Worm (Caenorhabditis elegans) whole organism, L2 larva: ENCODE results near the gene C39B5.10.
"Not testable (repeated sequence)": the region's sequence is repeated elsewhere in the genome, so short reads cannot be mapped to it uniquely, and the experiment has no call there.

Experiments used
- C34F6.9 ChIP-seq: fragments of 150-350 bp; optimal IDR thresholded peaks from 2 replicates; lab custom pipeline; 2014; ENCODE audit warnings: missing biosample characterization, missing genetic modification characterization
- F13H6.1 ChIP-seq: sonication (generic microtip); optimal IDR thresholded peaks from 2 replicates; lab custom pipeline; 2016; ENCODE audit warnings: missing genetic modification characterization, missing compliant biosample characterization
- R02D3.7 ChIP-seq: fragments of 150-350 bp; optimal IDR thresholded peaks from 2 replicates; lab custom pipeline; 2014; ENCODE audit warnings: missing biosample characterization, missing genetic modification characterization
- ZK546.5 ChIP-seq: sonication (generic microtip); optimal IDR thresholded peaks from 2 replicates; lab custom pipeline; 2017; ENCODE audit warnings: missing biosample characterization, missing genetic modification characterization
- aly-2 ChIP-seq: fragments of 150-350 bp; optimal IDR thresholded peaks from 2 replicates; lab custom pipeline; 2014; ENCODE audit warnings: missing biosample characterization, missing genetic modification characterization
- ama-1 ChIP-seq: fragments of 150-350 bp; optimal IDR thresholded peaks from 2 replicates; lab custom pipeline; 2018; ENCODE audit warnings: inconsistent platforms
- ceh-82 ChIP-seq: fragments of 150-350 bp; optimal IDR thresholded peaks from 2 replicates; lab custom pipeline; 2014; ENCODE audit warnings: missing biosample characterization, missing genetic modification characterization
- dmd-4 ChIP-seq: sonication (generic microtip); optimal IDR thresholded peaks from 2 replicates; lab custom pipeline; 2017; ENCODE audit warnings: missing biosample characterization, missing genetic modification characterization
- elt-1 ChIP-seq: fragments of 150-350 bp; optimal IDR thresholded peaks from 2 replicates; lab custom pipeline; 2014; ENCODE audit warnings: missing biosample characterization, missing genetic modification characterization
- elt-3 ChIP-seq: sonication (generic microtip); optimal IDR thresholded peaks from 2 replicates; lab custom pipeline; 2017; ENCODE audit warnings: missing biosample characterization, missing genetic modification characterization
- fos-1 ChIP-seq: fragments of 150-350 bp; optimal IDR thresholded peaks from 2 replicates; lab custom pipeline; 2014; ENCODE audit warnings: missing biosample characterization, missing genetic modification characterization
- gmeb-1 ChIP-seq: fragments of 150-350 bp; optimal IDR thresholded peaks from 2 replicates; lab custom pipeline; 2014; ENCODE audit warnings: missing biosample characterization, missing genetic modification characterization
- lin-11 ChIP-seq: fragments of 150-350 bp; sonication (generic microtip); optimal IDR thresholded peaks from 2 replicates; lab custom pipeline; 2014; ENCODE audit warnings: missing biosample characterization, missing genetic modification characterization, inconsistent platforms, mixed read lengths
- lin-39 ChIP-seq: fragments of 150-350 bp; optimal IDR thresholded peaks from 2 replicates; lab custom pipeline; 2014; ENCODE audit warnings: missing biosample characterization, missing genetic modification reagents, missing genetic modification characterization
- lsy-2 ChIP-seq, 2 experiments: fragments of 150-350 bp in 1 of 2; sonication (generic microtip) in 1 of 2; optimal IDR thresholded peaks; 2 replicates each; lab custom pipeline; 2014 to 2017; ENCODE audit warnings: missing biosample characterization in 2 of 2, missing genetic modification characterization in 2 of 2
- mab-5 ChIP-seq: fragments of 150-350 bp; optimal IDR thresholded peaks from 2 replicates; lab custom pipeline; 2014; ENCODE audit warnings: missing biosample characterization, missing genetic modification characterization
- nhr-10 ChIP-seq: sonication (generic microtip); optimal IDR thresholded peaks from 2 replicates; lab custom pipeline; 2017; ENCODE audit warnings: missing biosample characterization, missing genetic modification characterization
- nhr-129 ChIP-seq: fragments of 150-350 bp; optimal IDR thresholded peaks from 2 replicates; lab custom pipeline; 2014; ENCODE audit warnings: missing biosample characterization, missing genetic modification characterization
- nhr-23 ChIP-seq: fragments of 150-350 bp; optimal IDR thresholded peaks from 2 replicates; lab custom pipeline; 2014; ENCODE audit warnings: missing biosample characterization, missing genetic modification reagents, missing genetic modification characterization
- nhr-237 ChIP-seq: fragments of 150-350 bp; optimal IDR thresholded peaks from 2 replicates; lab custom pipeline; 2014; ENCODE audit warnings: missing biosample characterization, missing genetic modification characterization
- nhr-25 ChIP-seq: fragments of 150-350 bp; sonication (generic microtip); optimal IDR thresholded peaks from 3 replicates; lab custom pipeline; 2014; ENCODE audit warnings: missing biosample characterization, missing genetic modification characterization
- nhr-6 ChIP-seq: fragments of 150-350 bp; optimal IDR thresholded peaks from 2 replicates; lab custom pipeline; 2014; ENCODE audit warnings: missing biosample characterization, missing genetic modification characterization
- nhr-77 ChIP-seq: fragments of 150-350 bp; optimal IDR thresholded peaks from 2 replicates; lab custom pipeline; 2014; ENCODE audit warnings: missing biosample characterization, missing genetic modification characterization
- skn-1 ChIP-seq: sonication (generic microtip); optimal IDR thresholded peaks from 2 replicates; lab custom pipeline; 2017; ENCODE audit warnings: missing biosample characterization, missing genetic modification characterization
- snpc-4 ChIP-seq: fragments of 150-350 bp; optimal IDR thresholded peaks from 2 replicates; lab custom pipeline; 2014; ENCODE audit warnings: missing biosample characterization, missing genetic modification characterization
- unc-39 ChIP-seq: fragments of 150-350 bp; optimal IDR thresholded peaks from 2 replicates; lab custom pipeline; 2014; ENCODE audit warnings: missing biosample characterization, missing genetic modification characterization
- unc-55 ChIP-seq: fragments of 150-350 bp; sonication (generic microtip); optimal IDR thresholded peaks from 3 replicates; lab custom pipeline; 2014; ENCODE audit warnings: missing biosample characterization, missing genetic modification reagents, missing genetic modification characterization
- zag-1 ChIP-seq: fragments of 150-350 bp; optimal IDR thresholded peaks from 2 replicates; lab custom pipeline; 2014; ENCODE audit warnings: missing biosample characterization, missing genetic modification characterization
- ztf-4 ChIP-seq: fragments of 150-350 bp; optimal IDR thresholded peaks from 2 replicates; lab custom pipeline; 2014; ENCODE audit warnings: missing biosample characterization, missing genetic modification characterization

C39B5.10 gene

DNA sequence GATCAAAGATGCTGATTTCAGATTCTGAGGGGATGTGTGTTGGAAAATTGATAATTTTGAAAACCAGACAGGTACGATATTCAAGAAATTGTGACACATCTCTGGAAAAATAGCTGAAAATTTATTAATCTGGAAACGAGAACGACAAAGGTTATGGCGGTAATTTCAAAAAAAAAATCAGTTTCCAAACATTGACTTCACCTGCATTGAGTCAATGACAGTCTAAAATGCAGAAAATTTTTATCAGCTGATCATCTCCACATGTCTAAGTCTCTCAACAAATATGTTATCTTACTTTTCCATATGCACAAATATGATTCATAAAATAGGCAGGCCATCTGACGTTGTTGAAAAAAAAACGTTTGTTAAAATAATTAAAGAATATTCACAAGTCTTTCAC is 32.6 kb upstream of the C39B5.10 start, which contains the start of gene fbxa-48:
Gene fbxa-48, minus strand, starts transcription at position 101 of the 400 bp plus-strand sequence.
- TF ChIP-seq fos-1 (tag; lab: Kevin White, UChicago) (peak; percentile 48), nhr-6 (no peak)
- TF ChIP-seq, all 48 proteins: peak for 1

DNA sequence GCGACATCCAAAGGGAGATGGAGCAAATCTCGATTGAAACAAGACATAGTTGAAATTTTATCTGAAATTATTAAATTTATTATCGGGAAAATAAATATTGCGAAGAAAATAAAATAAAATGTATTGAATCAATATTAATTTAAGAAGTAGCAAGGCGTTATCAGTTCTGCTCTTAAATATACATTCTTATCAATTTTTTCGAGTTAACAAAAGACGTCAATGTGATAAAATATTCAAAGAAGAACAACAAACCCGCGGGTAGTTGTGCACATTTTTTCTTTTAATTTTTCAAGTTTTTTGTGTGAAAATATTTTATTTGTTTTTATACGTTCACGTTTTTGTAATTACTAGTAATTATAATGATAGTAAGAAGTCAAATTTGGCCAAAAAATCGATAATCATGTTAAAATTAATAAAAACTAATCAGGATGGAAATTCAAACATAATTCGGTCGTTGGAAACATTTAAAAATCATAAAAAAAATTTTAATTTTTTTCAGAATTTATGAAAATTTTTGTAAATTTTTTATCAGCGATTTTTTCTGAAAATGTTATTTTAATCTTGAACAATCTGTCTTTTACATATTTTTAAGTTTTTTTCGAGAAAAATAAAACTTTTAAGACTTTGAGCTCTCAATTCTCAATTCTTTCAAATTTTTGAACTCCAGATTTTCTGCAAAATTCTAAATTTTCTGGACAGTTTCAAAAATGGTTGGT is 26.7 kb upstream of the C39B5.10 start, which contains the start of gene fbxa-9:
Gene fbxa-9, plus strand, starts transcription at position 666 of the 716 bp plus-strand sequence.
- TF ChIP-seq nhr-129, result no peak
- TF ChIP-seq nhr-6, result no peak
- TF ChIP-seq elt-1 (tag; lab: Kevin White, UChicago), result no peak
- peak; percentile 58 for TF ChIP-seq fos-1 (tag; lab: Kevin White, UChicago)
- no peak for TF ChIP-seq R02D3.7 (tag; lab: Kevin White, UChicago)

DNA sequence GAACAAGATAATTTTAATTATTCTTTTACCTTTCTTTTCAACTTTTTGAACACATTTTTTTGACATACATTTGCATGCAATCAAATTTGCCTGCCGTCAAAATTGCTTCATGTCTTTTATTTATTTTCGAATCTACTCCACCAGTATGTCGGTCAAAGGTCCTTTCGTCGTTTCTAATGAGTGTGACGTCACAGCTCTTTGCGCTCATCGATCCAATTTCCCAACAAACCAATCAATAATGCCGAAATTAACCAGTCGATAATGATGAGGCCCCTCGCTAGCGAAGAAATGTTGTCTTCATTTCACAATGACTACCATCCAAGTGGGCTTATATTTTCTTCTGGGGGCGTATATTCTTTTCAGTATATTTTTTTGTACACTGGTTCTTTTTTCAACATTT is 23.5 kb upstream of the C39B5.10 start, which contains the start of gene Y54F10BM.6:
Gene Y54F10BM.6, plus strand, starts transcription at position 301 of the 400 bp plus-strand sequence.
- TF ChIP-seq snpc-4 (tag; lab: Kevin White, UChicago) (no peak), aly-2 (tag; lab: Kevin White, UChicago) (no peak), R02D3.7 (tag; lab: Kevin White, UChicago) (no peak), ceh-82 (tag; lab: Kevin White, UChicago) (no peak), fos-1 (tag; lab: Kevin White, UChicago) (no peak)

- TF ChIP-seq skn-1, elt-3, unc-39 (tag; lab: Kevin White, UChicago): not testable (repeated sequence)
- TF ChIP-seq, all 48 proteins: peak for 0; not testable (repeated sequence) for 48
These were observed 21.9 kb upstream of the C39B5.10 start, which contains the start of gene fbxa-42 for ce11 chrIII:2261353-2261752. Gene fbxa-42 (minus strand): TSS chrIII:2261453.

DNA sequence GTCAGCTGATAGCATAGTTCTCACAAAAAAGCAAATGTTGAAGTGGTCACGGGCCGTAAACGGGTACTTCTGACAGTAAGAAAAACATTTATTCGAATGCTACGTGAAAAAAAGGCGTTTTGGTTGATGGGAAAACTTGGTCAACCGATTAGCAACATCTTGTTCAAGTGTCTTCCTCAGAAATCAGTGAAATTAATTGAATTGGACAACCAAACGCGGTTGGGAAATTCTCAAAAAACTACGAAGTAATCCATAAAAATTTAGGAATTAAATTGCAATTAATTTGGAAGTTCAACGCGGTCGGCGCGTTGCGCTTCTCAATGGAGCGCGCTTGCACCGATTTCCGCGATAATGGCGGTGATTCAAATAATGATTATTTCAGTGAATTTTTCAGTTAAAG is 19.9 kb upstream of the C39B5.10 start:
- TF ChIP-seq gmeb-1 (tag; lab: Kevin White, UChicago) (no peak), F13H6.1 (tag; lab: Kevin White, UChicago) (no peak), ama-1 (lab: Kevin White, UChicago) (no peak), lin-39 (no peak), nhr-23 (tag; lab: Kevin White, UChicago) (no peak), ceh-82 (tag; lab: Kevin White, UChicago) (no peak), lin-11 (no peak), zag-1 (tag; lab: Kevin White, UChicago) (no peak), aly-2 (tag; lab: Kevin White, UChicago) (no peak), nhr-6 (no peak), C34F6.9 (tag; lab: Kevin White, UChicago) (no peak), nhr-25 (no peak), nhr-237 (no peak), dmd-4 (tag; lab: Kevin White, UChicago) (no peak), fos-1 (tag; lab: Kevin White, UChicago) (no peak), R02D3.7 (tag; lab: Kevin White, UChicago) (no peak)

DNA sequence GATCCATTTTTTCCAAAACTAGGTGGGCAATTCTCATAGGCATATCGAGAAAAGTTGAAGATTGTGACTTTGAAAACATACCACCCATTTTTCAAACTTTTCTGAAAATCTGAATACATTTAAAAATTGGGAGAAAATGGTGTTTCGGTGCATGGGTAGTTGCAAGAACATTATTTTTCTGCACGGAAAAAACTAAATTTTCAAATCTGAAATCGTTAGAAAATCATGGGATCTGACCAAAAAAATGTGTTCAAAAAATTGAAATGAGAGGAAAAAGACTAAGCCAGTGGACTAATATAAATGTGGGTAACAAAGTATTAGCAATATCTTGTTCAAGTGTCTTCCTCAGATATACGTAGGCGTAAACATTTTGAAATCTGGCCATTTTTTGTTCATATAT is 19.4 kb upstream of the C39B5.10 start, which contains the start of gene fbxa-43:
Gene fbxa-43, minus strand, starts transcription at position 101 of the 400 bp plus-strand sequence.
- TF ChIP-seq nhr-77 (tag; lab: Kevin White, UChicago), result no peak
- TF ChIP-seq ZK546.5 (tag; lab: Kevin White, UChicago), result no peak
- no peak for TF ChIP-seq ama-1 (lab: Kevin White, UChicago)
- TF ChIP-seq, all 48 proteins: peak for 0

DNA sequence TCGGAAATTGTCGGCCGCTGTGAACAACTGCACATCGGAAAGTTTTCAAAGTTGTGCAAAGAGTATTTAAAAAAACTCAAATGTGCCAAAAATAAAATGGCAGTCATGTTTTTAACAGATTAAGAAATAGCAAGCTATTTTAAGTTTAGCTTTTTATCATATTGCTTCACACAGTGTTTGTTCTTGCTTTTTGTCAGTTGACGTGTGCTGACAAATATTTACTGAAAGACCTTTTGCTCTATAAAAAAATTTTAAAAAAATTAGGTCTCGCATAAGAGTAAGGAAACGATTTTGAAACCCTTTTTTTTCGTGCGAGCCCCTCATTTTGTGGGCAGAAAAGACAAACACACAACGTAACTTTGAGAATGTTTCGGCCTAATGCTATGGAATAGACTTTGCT is 16.1 kb upstream of the C39B5.10 start, which contains the start of gene fbxa-71:
Gene fbxa-71, plus strand, starts transcription at position 301 of the 400 bp plus-strand sequence.
- TF ChIP-seq nhr-10 (tag; lab: Kevin White, UChicago) (no peak), nhr-25 (no peak), ztf-4 (no peak)

DNA sequence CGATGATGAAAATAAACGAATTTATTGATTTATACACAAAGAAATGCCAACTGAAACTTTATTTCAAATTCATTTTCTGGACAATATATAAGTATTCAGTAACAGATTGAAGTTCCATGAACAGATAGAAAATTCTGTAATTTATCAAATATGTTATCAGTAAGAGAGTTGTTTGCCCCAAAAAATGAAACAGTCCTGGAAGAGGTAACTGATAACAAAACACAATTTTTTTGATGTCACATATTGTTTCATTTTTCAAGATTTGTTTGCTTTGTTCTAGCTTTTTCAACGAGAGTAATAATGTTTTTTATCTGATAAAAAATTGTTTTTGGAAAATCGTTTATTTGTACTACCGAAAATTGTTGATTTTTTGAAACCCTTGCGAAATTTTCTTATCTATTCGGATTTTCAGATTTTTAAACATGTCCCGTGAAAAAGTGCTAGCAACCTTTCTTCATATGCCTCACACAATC is 13.6 kb upstream of the C39B5.10 start, which contains the start of gene fbxa-73:
Gene fbxa-73, plus strand, starts transcription at position 423 of the 473 bp plus-strand sequence.
- TF ChIP-seq elt-1 (tag; lab: Kevin White, UChicago) (no peak), elt-3 (tag; lab: Kevin White, UChicago) (no peak), lsy-2 (tag; optimal IDR thresholded peaks at IDR 0.05; lab: Kevin White, UChicago) (no peak), lin-11 (no peak), nhr-10 (tag; lab: Kevin White, UChicago) (no peak), ceh-82 (tag; lab: Kevin White, UChicago) (no peak), C34F6.9 (tag; lab: Kevin White, UChicago) (no peak), zag-1 (tag; lab: Kevin White, UChicago) (no peak), fos-1 (tag; lab: Kevin White, UChicago) (no peak), nhr-6 (no peak), dmd-4 (tag; lab: Kevin White, UChicago) (no peak), unc-55 (GFP tag; lab: Kevin White, UChicago) (no peak), unc-39 (tag; lab: Kevin White, UChicago) (no peak), nhr-25 (no peak), ztf-4 (no peak), F13H6.1 (tag; lab: Kevin White, UChicago) (no peak), R02D3.7 (tag; lab: Kevin White, UChicago) (no peak), mab-5 (tag; lab: Kevin White, UChicago) (no peak), ZK546.5 (tag; lab: Kevin White, UChicago) (no peak)
